Worm (Caenorhabditis elegans): ENCODE measurements around the gene str-261.

- TF ChIP-seq pqm-1 (tag; optimal IDR thresholded peaks at IDR 0.05) (no peak), pha-2 (tag; optimal IDR thresholded peaks at IDR 0.05) (no peak), ceh-34 (tag; optimal IDR thresholded peaks at IDR 0.05) (no peak), F13H6.1 (tag; optimal IDR thresholded peaks at IDR 0.05) (no peak), ama-1 (optimal IDR thresholded peaks at IDR 0.05) (no peak), hlh-30 (tag; optimal IDR thresholded peaks at IDR 0.05; ENCODE audit: insufficient read depth) (no peak)
These were observed 43.0 kb upstream of the str-261 start, which contains the start of gene Y48A6B.14 for ce11 chrIII:11031309-11031708.

Data from whole organism, late embryonic.